Fruit fly (Drosophila melanogaster): ENCODE data around the gene Tango4.

Gene Tango4

DNA sequence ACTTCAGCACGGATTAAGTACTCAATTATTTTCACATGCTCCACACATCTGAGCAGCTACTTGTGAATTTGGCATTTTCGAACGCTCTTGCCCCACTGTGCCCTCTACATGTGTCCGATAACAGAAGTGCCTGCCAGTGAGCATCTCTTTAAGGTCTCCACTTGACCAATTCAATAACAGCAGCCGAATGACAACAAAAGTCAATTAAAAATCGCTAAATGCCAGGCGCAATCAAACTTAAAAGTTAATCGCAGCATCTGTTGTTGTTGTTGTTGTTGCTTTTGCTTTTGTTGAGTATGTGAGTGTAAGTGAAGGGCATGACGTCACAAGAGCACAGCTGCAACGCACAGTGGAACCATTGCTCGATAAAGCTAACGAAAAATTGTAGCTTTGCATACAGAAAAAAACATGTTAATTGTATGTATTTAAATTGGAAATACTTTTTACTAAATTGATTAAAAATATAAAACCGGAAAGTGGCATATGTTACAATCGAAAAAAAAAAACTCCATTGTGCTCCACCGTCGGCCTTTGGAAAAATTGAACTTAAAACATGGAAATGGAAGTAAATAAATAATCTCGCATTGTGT lies 6.0 kb upstream of the Tango4 start (continued):
- no peak for TF ChIP-seq MTF-1 (GFP tag; optimal IDR thresholded peaks at IDR 0.05; ENCODE audit: borderline replicate concordance)
- no peak for TF ChIP-seq lola (GFP tag; optimal IDR thresholded peaks at IDR 0.05)
- no peak for TF ChIP-seq wdn (GFP tag; IDR thresholded peaks at IDR 0.05)
- TF ChIP-seq eve (GFP tag; optimal IDR thresholded peaks at IDR 0.05) = no peak
- no peak for TF ChIP-seq tup (GFP tag; optimal IDR thresholded peaks at IDR 0.05)
- no peak for TF ChIP-seq tx (GFP tag; optimal IDR thresholded peaks at IDR 0.05)
- no peak for TF ChIP-seq CG16813 (GFP tag; IDR thresholded peaks at IDR 0.05; ENCODE audit: partially characterized antibody)
- TF ChIP-seq Dad (GFP tag; optimal IDR thresholded peaks at IDR 0.05) = peak; percentile 20
- no peak for TF ChIP-seq CrebB (tag; optimal IDR thresholded peaks at IDR 0.05)
- no peak for TF ChIP-seq wek (GFP tag; optimal IDR thresholded peaks at IDR 0.05)
- no peak for TF ChIP-seq CG11085 (GFP tag; IDR thresholded peaks at IDR 0.05)
- no peak for TF ChIP-seq pzg (GFP tag; optimal IDR thresholded peaks at IDR 0.05)
- TF ChIP-seq dpn (GFP tag; optimal IDR thresholded peaks at IDR 0.05) = peak in 1 of 2 experiments; percentile 2
- TF ChIP-seq ato (GFP tag; IDR thresholded peaks at IDR 0.05; ENCODE audit: partially characterized antibody) = no peak
- TF ChIP-seq CG16863 (GFP tag; optimal IDR thresholded peaks at IDR 0.05) = peak; percentile 11
- TF ChIP-seq CG17612 (GFP tag; IDR thresholded peaks at IDR 0.05) = no peak
- TF ChIP-seq CG4707 (GFP tag; optimal IDR thresholded peaks at IDR 0.05) = peak; percentile 10
- no peak for TF ChIP-seq ftz-f1 (GFP tag; optimal IDR thresholded peaks at IDR 0.05)
- TF ChIP-seq B-H2 (GFP tag; optimal IDR thresholded peaks at IDR 0.05) = no peak
- no peak for TF ChIP-seq Doc2 (GFP tag; IDR thresholded peaks at IDR 0.05)
- 0 out of 3 replicates have a peak, but pooled peaks have one; percentile 18 for TF ChIP-seq CG11695 (GFP tag; IDR thresholded peaks at IDR 0.05)
- TF ChIP-seq CG12155 (GFP tag; optimal IDR thresholded peaks at IDR 0.05) = no peak
- TF ChIP-seq CG3995 (GFP tag; optimal IDR thresholded peaks at IDR 0.05) = no peak
- no peak for TF ChIP-seq disco-r (GFP tag; optimal IDR thresholded peaks at IDR 0.05)
- no peak for TF ChIP-seq fd3F (GFP tag; optimal IDR thresholded peaks at IDR 0.05)
- no peak for TF ChIP-seq CG34376 (GFP tag; optimal IDR thresholded peaks at IDR 0.05)
- TF ChIP-seq Hmx (GFP tag; optimal IDR thresholded peaks at IDR 0.05) = no peak
- TF ChIP-seq fru (optimal IDR thresholded peaks at IDR 0.05) = no peak
- no peak for TF ChIP-seq HLH4C (GFP tag; IDR thresholded peaks at IDR 0.05; ENCODE audit: partially characterized antibody)
- TF ChIP-seq jumu (GFP tag; optimal IDR thresholded peaks at IDR 0.05) = no peak
- no peak for TF ChIP-seq CG7928 (GFP tag; optimal IDR thresholded peaks at IDR 0.05)

DNA sequence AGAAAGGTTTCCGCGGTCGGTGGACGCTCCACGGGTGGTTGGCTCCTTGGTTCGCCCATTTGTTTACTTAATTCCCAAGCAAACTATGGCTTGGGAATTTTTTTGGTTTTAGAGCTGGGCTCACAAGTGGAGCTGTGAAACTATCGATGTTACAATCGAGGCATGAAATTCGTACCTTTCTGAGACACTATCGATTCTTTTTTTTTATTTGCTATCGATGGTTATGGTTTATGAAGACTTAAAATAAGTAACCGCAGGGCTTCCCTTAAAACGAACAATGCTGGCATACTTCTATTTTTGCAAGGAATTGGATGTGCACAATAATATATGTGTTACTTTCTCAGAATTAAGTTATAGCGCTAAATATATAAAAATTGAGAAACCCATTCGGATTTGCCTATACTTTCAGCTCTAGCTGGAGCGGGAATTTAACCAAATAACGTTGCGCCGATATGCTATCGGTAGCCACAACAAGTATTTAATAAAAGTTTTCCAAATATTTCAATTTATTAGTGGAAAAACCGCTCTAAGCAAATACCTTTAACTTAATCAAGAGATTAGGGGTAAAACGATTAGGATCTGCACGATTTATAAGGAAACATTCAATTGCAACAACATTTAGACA lies 2.9 kb upstream of the Tango4 start, which contains the start of gene Chrac-16:
Gene Chrac-16 (minus strand): TSS at position 147 of the 625 bp plus-strand sequence.
- TF ChIP-seq MESR4 (GFP tag; optimal IDR thresholded peaks at IDR 0.05) (peak; percentile 65), Bgb (GFP tag; IDR thresholded peaks at IDR 0.05; ENCODE audit: partially characterized antibody) (peak; percentile 81), CG9932 (GFP tag; IDR thresholded peaks at IDR 0.05) (peak; percentile 19; the same call in 1 of the 2 replicates), Dp (GFP tag; optimal IDR thresholded peaks at IDR 0.05) (peak; percentile 11), CG6791 (GFP tag; IDR thresholded peaks at IDR 0.05; ENCODE audit: partially characterized antibody) (peak; percentile 84), Doc3 (GFP tag; IDR thresholded peaks at IDR 0.05; ENCODE audit: partially characterized antibody) (peak; percentile 67), stc (GFP tag; IDR thresholded peaks at IDR 0.05) (no peak), Dref (GFP tag; IDR thresholded peaks at IDR 0.05) (peak; percentile 76), chinmo (GFP tag; IDR thresholded peaks at IDR 0.05; ENCODE audit: partially characterized antibody) (peak; percentile 79; the same call in 3 of the 4 replicates), bsh (GFP tag; optimal IDR thresholded peaks at IDR 0.05) (no peak), sqz (GFP tag; optimal IDR thresholded peaks at IDR 0.05) (peak; percentile 19), CG17802 (tag; optimal IDR thresholded peaks at IDR 0.05) (no peak), MBD-R2 (GFP tag; IDR thresholded peaks at IDR 0.05) (peak; percentile 55), ato (GFP tag; IDR thresholded peaks at IDR 0.05; ENCODE audit: partially characterized antibody) (peak; percentile 70), CG9437 (GFP tag; optimal IDR thresholded peaks at IDR 0.05) (no peak), CG13287 (GFP tag; IDR thresholded peaks at IDR 0.05; ENCODE audit: partially characterized antibody) (peak; percentile 71), MTF-1 (GFP tag; optimal IDR thresholded peaks at IDR 0.05; ENCODE audit: borderline replicate concordance) (no peak), nerfin-2 (GFP tag; IDR thresholded peaks at IDR 0.05; ENCODE audit: partially characterized antibody) (peak; percentile 69), vnd (GFP tag; IDR thresholded peaks at IDR 0.05; ENCODE audit: partially characterized antibody) (peak; percentile 80), Ssrp (tag; optimal IDR thresholded peaks at IDR 0.05) (no peak)

Measured in whole organism, embryonic.